Fruit fly (Drosophila melanogaster): Measurements from ENCODE around the gene CG32191.

CG32191 gene

dm6 chr3L:17856655-17857479, 47.9 kb upstream of the CG32191 start, which contains the start of gene CG5535 (continued):
- TF ChIP-seq CG16779 (GFP tag; IDR thresholded peaks at IDR 0.05) (peak; percentile 84), Oli (tag; optimal IDR thresholded peaks at IDR 0.05) (peak; percentile 89), wor (GFP tag; IDR thresholded peaks at IDR 0.05) (0 out of 2 replicates have a peak, but pooled peaks have one; percentile 51), CG10267 (tag; optimal IDR thresholded peaks at IDR 0.05) (peak; percentile 77), Hr3 (GFP tag; optimal IDR thresholded peaks at IDR 0.05) (peak; percentile 85), fd96Cb (tag; optimal IDR thresholded peaks at IDR 0.05) (peak; percentile 76), Stat92E (GFP tag; optimal IDR thresholded peaks at IDR 0.05) (peak in 1 of 3 experiments; percentile 12), cato (GFP tag; optimal IDR thresholded peaks at IDR 0.05; ENCODE audit: borderline replicate concordance) (peak; percentile 69), D19A (tag; optimal IDR thresholded peaks at IDR 0.05) (peak; percentile 75), gro (GFP tag; optimal IDR thresholded peaks at IDR 0.05) (peak; percentile 3), CG11695 (GFP tag; IDR thresholded peaks at IDR 0.05) (peak; percentile 44; the same call in 1 of the 3 replicates), Med (GFP tag) (peak; percentile 93), CG14710 (tag; optimal IDR thresholded peaks at IDR 0.05) (peak; percentile 92), CG17568 (GFP tag; optimal IDR thresholded peaks at IDR 0.05) (no peak), CG7928 (GFP tag; optimal IDR thresholded peaks at IDR 0.05) (no peak), H2.0 (GFP tag; IDR thresholded peaks at IDR 0.05) (peak; percentile 63), ttk (GFP tag; IDR thresholded peaks at IDR 0.05) (peak; percentile 54), h (optimal IDR thresholded peaks at IDR 0.05) (no peak), CG15011 (GFP tag; optimal IDR thresholded peaks at IDR 0.05) (peak; percentile 42), repo (GFP tag; optimal IDR thresholded peaks at IDR 0.05) (no peak), Taf1 (GFP tag; IDR thresholded peaks at IDR 0.05) (peak; percentile 49), CG13287 (GFP tag; IDR thresholded peaks at IDR 0.05; ENCODE audit: partially characterized antibody) (peak; percentile 10; the same call in 1 of the 2 replicates), CG8765 (GFP tag; IDR thresholded peaks at IDR 0.05) (0 out of 2 replicates have a peak, but pooled peaks have one; percentile 17), CG7357 (GFP tag; IDR thresholded peaks at IDR 0.05) (peak; percentile 53; the same call in 2 of the 3 replicates), CG6689 (GFP tag; IDR thresholded peaks at IDR 0.05) (peak; percentile 60; the same call in 1 of the 2 replicates), slbo (GFP tag; IDR thresholded peaks at IDR 0.05) (peak; percentile 84), dmrt99B (tag; optimal IDR thresholded peaks at IDR 0.05) (peak; percentile 85), Ets65A (GFP tag) (peak; percentile 86), peb (GFP tag; IDR thresholded peaks at IDR 0.05) (0 out of 2 replicates have a peak, but pooled peaks have one; percentile 39), CG11247 (GFP tag; IDR thresholded peaks at IDR 0.05) (peak; percentile 24), CHES-1-like (GFP tag; optimal IDR thresholded peaks at IDR 0.05) (no peak), CG10321 (GFP tag; IDR thresholded peaks at IDR 0.05) (no peak), CG6254 (GFP tag; optimal IDR thresholded peaks at IDR 0.05) (peak; percentile 41), CG17612 (GFP tag; IDR thresholded peaks at IDR 0.05) (peak; percentile 22; the same call in 1 of the 2 replicates), sqz (GFP tag; optimal IDR thresholded peaks at IDR 0.05) (no peak), Dip2 (GFP tag; IDR thresholded peaks at IDR 0.05) (no peak), unpg (GFP tag; optimal IDR thresholded peaks at IDR 0.05) (peak; percentile 76), CG13296 (GFP tag; optimal IDR thresholded peaks at IDR 0.05) (peak; percentile 81), Lpt (GFP tag; optimal IDR thresholded peaks at IDR 0.05) (no peak), CG8359 (GFP tag; optimal IDR thresholded peaks at IDR 0.05; ENCODE audit: borderline replicate concordance) (peak; percentile 48), Dbx (GFP tag; IDR thresholded peaks at IDR 0.05) (no peak; the same call in 1 of the 3 replicates), CG12659 (GFP tag; optimal IDR thresholded peaks at IDR 0.05) (peak; percentile 93), CG1792 (GFP tag; optimal IDR thresholded peaks at IDR 0.05) (no peak), CG9797 (GFP tag; optimal IDR thresholded peaks at IDR 0.05) (no peak), CG4282 (GFP tag; optimal IDR thresholded peaks at IDR 0.05) (no peak), disco-r (GFP tag; optimal IDR thresholded peaks at IDR 0.05) (no peak), Lhr (GFP tag; optimal IDR thresholded peaks at IDR 0.05) (peak; percentile 25), CG10209 (GFP tag; optimal IDR thresholded peaks at IDR 0.05) (peak; percentile 88), CG16863 (GFP tag; optimal IDR thresholded peaks at IDR 0.05) (no peak)

Data from whole organism, embryonic.